Fruit fly (Drosophila melanogaster) whole organism, embryonic: ENCODE measurements around the gene CG6511.

Experiments
- Atf6 ChIP-seq: fragments of 200-800 bp; sonication (Bioruptor generic); IDR thresholded peaks from 2 replicates; pipeline ENCODE4 v1.3.6; 2022; ENCODE audit warnings: missing biosample characterization, missing genetic modification characterization
- CG1024 ChIP-seq: fragments of 200-800 bp; sonication (Bioruptor generic); IDR thresholded peaks from 2 replicates; pipeline ENCODE4 v1.3.6; 2022; ENCODE audit warnings: missing biosample characterization, missing genetic modification characterization
- CG10267 ChIP-seq: fragments of 200-800 bp; sonication (Bioruptor generic); optimal IDR thresholded peaks from 2 replicates; lab custom pipeline; 2018; ENCODE audit warnings: missing biosample characterization, mild to moderate bottlenecking, missing genetic modification characterization, moderate library complexity
- CG10274 ChIP-seq: fragments of 200-800 bp; sonication (Bioruptor generic); optimal IDR thresholded peaks from 3 replicates; lab custom pipeline; 2017; ENCODE audit warnings: missing biosample characterization, mild to moderate bottlenecking, missing genetic modification characterization
- CG10979 ChIP-seq: fragments of 200-800 bp; sonication (Bioruptor generic); optimal IDR thresholded peaks from 2 replicates; lab custom pipeline; 2018; ENCODE audit warnings: missing biosample characterization, mild to moderate bottlenecking, missing genetic modification characterization, moderate library complexity
- CG11093 ChIP-seq: fragments of 200-800 bp; sonication (Bioruptor generic); IDR thresholded peaks from 3 replicates; pipeline ENCODE4 v1.3.6; 2022; ENCODE audit warnings: missing biosample characterization, missing genetic modification characterization
- CG12391 ChIP-seq: fragments of 200-800 bp; sonication (Bioruptor generic); optimal IDR thresholded peaks from 3 replicates; lab custom pipeline; 2018; ENCODE audit warnings: missing biosample characterization, mild to moderate bottlenecking, missing genetic modification characterization, moderate library complexity
- CG15479 ChIP-seq: fragments of 200-800 bp; sonication (Bioruptor generic); optimal IDR thresholded peaks from 3 replicates; lab custom pipeline; 2019; ENCODE audit warnings: missing biosample characterization, mild to moderate bottlenecking, missing genetic modification characterization, moderate library complexity
- CG1603 ChIP-seq: fragments of 200-800 bp; sonication (Bioruptor generic); optimal IDR thresholded peaks from 2 replicates; lab custom pipeline; 2019; ENCODE audit warnings: missing biosample characterization, mild to moderate bottlenecking, missing genetic modification characterization, moderate library complexity
- CG17802 ChIP-seq: fragments of 200-800 bp; sonication (Bioruptor generic); optimal IDR thresholded peaks from 2 replicates; lab custom pipeline; 2018; ENCODE audit warnings: missing biosample characterization, mild to moderate bottlenecking, missing genetic modification characterization, moderate library complexity
- CG1792 ChIP-seq: fragments of 200-800 bp; sonication (Bioruptor generic); optimal IDR thresholded peaks from 2 replicates; lab custom pipeline; 2016; ENCODE audit warnings: missing biosample characterization, missing genetic modification characterization
- CG18476 ChIP-seq: fragments of 200-800 bp; sonication (Bioruptor generic); optimal IDR thresholded peaks from 2 replicates; lab custom pipeline; 2016; ENCODE audit warnings: missing biosample characterization, mild to moderate bottlenecking, missing genetic modification characterization
- CG30020 ChIP-seq: fragments of 200-800 bp; optimal IDR thresholded peaks from 2 replicates; lab custom pipeline; 2019; ENCODE audit warnings: missing biosample characterization, mild to moderate bottlenecking, missing genetic modification characterization, moderate library complexity
- CG30431 ChIP-seq: fragments of 200-800 bp; sonication (Bioruptor generic); optimal IDR thresholded peaks from 2 replicates; lab custom pipeline; 2017; ENCODE audit warnings: missing biosample characterization, missing genetic modification characterization
- CG34224 ChIP-seq: fragments of 200-800 bp; sonication (Bioruptor generic); IDR thresholded peaks from 3 replicates; pipeline ENCODE4 v1.3.6; 2022; ENCODE audit warnings: missing biosample characterization, missing genetic modification characterization; ENCODE audit not compliant: partially characterized antibody
- CG4282 ChIP-seq: fragments of 200-800 bp; sonication (Bioruptor generic); optimal IDR thresholded peaks from 2 replicates; lab custom pipeline; 2016; ENCODE audit warnings: missing biosample characterization, missing genetic modification characterization
- CG4360 ChIP-seq: fragments of 200-800 bp; sonication (Bioruptor generic); IDR thresholded peaks from 2 replicates; pipeline ENCODE4 v1.3.6; 2022; ENCODE audit warnings: missing biosample characterization, missing genetic modification characterization
- CG43689 ChIP-seq: fragments of 200-800 bp; sonication (Bioruptor generic); IDR thresholded peaks from 2 replicates; pipeline ENCODE4 v1.3.6; 2022; ENCODE audit warnings: missing biosample characterization, missing genetic modification characterization
- CG6272 ChIP-seq: fragments of 200-800 bp; sonication (Bioruptor generic); IDR thresholded peaks from 2 replicates; pipeline ENCODE4 v1.3.6; 2022; ENCODE audit warnings: missing biosample characterization, missing genetic modification characterization
- CG6683 ChIP-seq: fragments of 200-800 bp; sonication (Bioruptor generic); optimal IDR thresholded peaks from 2 replicates; lab custom pipeline; 2017; ENCODE audit warnings: missing biosample characterization, mild to moderate bottlenecking, missing genetic modification characterization, missing genetic modification reagents
- CG6765 ChIP-seq: fragments of 200-800 bp; sonication (Bioruptor generic); optimal IDR thresholded peaks from 3 replicates; lab custom pipeline; 2017; ENCODE audit warnings: missing biosample characterization, mild to moderate bottlenecking, missing genetic modification characterization
- CG7987 ChIP-seq: fragments of 200-800 bp; sonication (Bioruptor generic); optimal IDR thresholded peaks from 2 replicates; lab custom pipeline; 2018; ENCODE audit warnings: missing biosample characterization, mild to moderate bottlenecking, missing genetic modification characterization, moderate library complexity
- CG8281 ChIP-seq: fragments of 200-800 bp; sonication (Bioruptor generic); optimal IDR thresholded peaks from 2 replicates; lab custom pipeline; 2018; ENCODE audit warnings: missing biosample characterization, mild to moderate bottlenecking, missing genetic modification characterization, moderate library complexity
- CG8359 ChIP-seq: fragments of 200-800 bp; sonication (Bioruptor generic); optimal IDR thresholded peaks from 2 replicates; lab custom pipeline; 2017; ENCODE audit warnings: missing biosample characterization, mild to moderate bottlenecking, missing genetic modification characterization, borderline replicate concordance
- CG8478 ChIP-seq: fragments of >200 bp; optimal IDR thresholded peaks from 2 replicates; lab custom pipeline; 2018
- D ChIP-seq, 2 experiments: fragments of 200-800 bp in 1 of 2; fragments of >200 bp in 1 of 2; sonication (Bioruptor generic) in 1 of 2; optimal IDR thresholded peaks; 2 replicates in 1 of 2; 3 replicates in 1 of 2; lab custom pipeline; 2017; ENCODE audit warnings: mild to moderate bottlenecking in 1 of 2, missing biosample characterization in 1 of 2, missing genetic modification characterization in 1 of 2, missing genetic modification reagents in 1 of 2
- D19B ChIP-seq: fragments of 200-800 bp; sonication (Bioruptor generic); optimal IDR thresholded peaks from 2 replicates; lab custom pipeline; 2017; ENCODE audit warnings: missing biosample characterization, mild to moderate bottlenecking, missing genetic modification characterization
- Dbx ChIP-seq: fragments of 200-800 bp; sonication (Bioruptor generic); IDR thresholded peaks from 3 replicates; pipeline ENCODE4 v1.3.6; 2022; ENCODE audit warnings: missing biosample characterization, missing genetic modification characterization
- Doc2 ChIP-seq: fragments of 200-800 bp; sonication (Bioruptor generic); IDR thresholded peaks from 2 replicates; pipeline ENCODE4 v1.3.6; 2022; ENCODE audit warnings: missing biosample characterization, missing genetic modification characterization
- Hmx ChIP-seq: fragments of 200-800 bp; sonication (Bioruptor generic); optimal IDR thresholded peaks from 2 replicates; lab custom pipeline; 2016; ENCODE audit warnings: missing biosample characterization, missing genetic modification characterization
- Hr3 ChIP-seq: fragments of 200-800 bp; sonication (Bioruptor generic); optimal IDR thresholded peaks from 3 replicates; lab custom pipeline; 2016; ENCODE audit warnings: missing biosample characterization, missing genetic modification characterization
- NC2β ChIP-seq: fragments of 200-800 bp; sonication (Bioruptor generic); optimal IDR thresholded peaks from 2 replicates; lab custom pipeline; 2016; ENCODE audit warnings: missing biosample characterization, missing genetic modification characterization
- Nf-YB ChIP-seq: fragments of 200-800 bp; sonication (Bioruptor generic); optimal IDR thresholded peaks from 3 replicates; lab custom pipeline; 2019; ENCODE audit warnings: missing biosample characterization, mild to moderate bottlenecking, missing genetic modification characterization, moderate library complexity
- PHDP ChIP-seq: fragments of 200-800 bp; sonication (Bioruptor generic); optimal IDR thresholded peaks from 3 replicates; lab custom pipeline; 2018; ENCODE audit warnings: missing biosample characterization, mild to moderate bottlenecking, missing genetic modification characterization, moderate library complexity
- Sox100B ChIP-seq: fragments of 200-800 bp; sonication (Bioruptor generic); optimal IDR thresholded peaks from 3 replicates; lab custom pipeline; 2018; ENCODE audit warnings: missing biosample characterization, mild to moderate bottlenecking, missing genetic modification characterization
- Tbp ChIP-seq: fragments of >200 bp; optimal IDR thresholded peaks from 2 replicates; lab custom pipeline; 2018; ENCODE audit warnings: missing biosample characterization, missing genetic modification characterization
- ac ChIP-seq: fragments of 200-800 bp; sonication (Bioruptor generic); optimal IDR thresholded peaks from 3 replicates; lab custom pipeline; 2017; ENCODE audit warnings: missing biosample characterization, mild to moderate bottlenecking, missing genetic modification characterization
- bbx ChIP-seq: fragments of 200-800 bp; sonication (Bioruptor generic); IDR thresholded peaks from 2 replicates; pipeline ENCODE4 v1.3.6; 2022; ENCODE audit warnings: missing biosample characterization, missing genetic modification characterization; ENCODE audit not compliant: partially characterized antibody
- crol ChIP-seq: fragments of 200-800 bp; sonication (Bioruptor generic); IDR thresholded peaks from 2 replicates; pipeline ENCODE4 v1.3.6; 2022; ENCODE audit warnings: missing biosample characterization, missing genetic modification characterization
- exex ChIP-seq: fragments of 200-800 bp; sonication (Bioruptor generic); optimal IDR thresholded peaks from 4 replicates; lab custom pipeline; 2018; ENCODE audit warnings: missing biosample characterization, mild to moderate bottlenecking, missing genetic modification characterization, moderate library complexity
- inv ChIP-seq: fragments of 200-800 bp; sonication (Bioruptor generic); IDR thresholded peaks from 2 replicates; pipeline ENCODE4 v1.3.6; 2022; ENCODE audit warnings: missing biosample characterization, missing genetic modification characterization; ENCODE audit not compliant: partially characterized antibody
- klu ChIP-seq: fragments of 200-800 bp; sonication (Bioruptor generic); IDR thresholded peaks from 2 replicates; pipeline ENCODE4 v1.3.6; 2022; ENCODE audit warnings: missing biosample characterization, missing genetic modification characterization
- lilli ChIP-seq: fragments of 200-800 bp; sonication (Bioruptor generic); optimal IDR thresholded peaks from 3 replicates; lab custom pipeline; 2016; ENCODE audit warnings: missing biosample characterization, missing genetic modification characterization
- onecut ChIP-seq: fragments of 200-800 bp; sonication (Bioruptor generic); IDR thresholded peaks from 2 replicates; pipeline ENCODE4 v1.3.6; 2022; ENCODE audit warnings: missing biosample characterization, missing genetic modification characterization
- pfk ChIP-seq: fragments of 200-800 bp; sonication (Bioruptor generic); optimal IDR thresholded peaks from 2 replicates; lab custom pipeline; 2018; ENCODE audit warnings: missing biosample characterization, mild to moderate bottlenecking, missing genetic modification characterization, moderate library complexity
- pho ChIP-seq: fragments of 200-800 bp; sonication (Bioruptor generic); optimal IDR thresholded peaks from 2 replicates; lab custom pipeline; 2016; ENCODE audit warnings: missing biosample characterization, missing genetic modification characterization
- slp2 ChIP-seq: fragments of 200-800 bp; sonication (Bioruptor generic); optimal IDR thresholded peaks from 2 replicates; lab custom pipeline; 2016; ENCODE audit warnings: missing biosample characterization, missing genetic modification characterization
- sob ChIP-seq: fragments of 200-800 bp; sonication (Bioruptor generic); IDR thresholded peaks from 2 replicates; pipeline ENCODE4 v1.3.6; 2022; ENCODE audit warnings: missing biosample characterization, missing genetic modification characterization

The CG6511 gene

dm6 chr3L:8691891-8692874 lies 28.9 kb upstream of the CG6511 start (continued):
- TF ChIP-seq Sox100B (peak; percentile 67), NC2β (GFP tag; lab: Kevin White, UChicago) (no peak), CG43689 (GFP tag; lab: Robert Waterston, UW) (no peak), CG1792 (GFP tag; lab: Kevin White, UChicago) (no peak), onecut (0 out of 2 replicates have a peak, but pooled peaks have one; percentile 18), CG6272 (peak; percentile 44; the same call in 1 of the 2 replicates), CG6765 (GFP tag; lab: Kevin White, UChicago) (no peak), CG34224 (GFP tag; lab: Robert Waterston, UW) (no peak), CG8359 (no peak), Dbx (GFP tag; lab: Robert Waterston, UW) (no peak), CG4282 (GFP tag; lab: Kevin White, UChicago) (no peak), CG7987 (GFP tag; lab: Kevin White, UChicago) (peak; percentile 34), Doc2 (GFP tag; lab: Robert Waterston, UW) (no peak), CG17802 (tag; lab: Kevin White, UChicago) (no peak), CG1603 (no peak), inv (GFP tag; lab: Robert Waterston, UW) (no peak), slp2 (GFP tag; lab: Kevin White, UChicago) (no peak), klu (GFP tag; lab: Robert Waterston, UW) (peak; percentile 11; the same call in 1 of the 2 replicates), CG4360 (GFP tag; lab: Robert Waterston, UW) (no peak), Tbp (GFP tag; lab: Kevin White, UChicago) (no peak), CG10267 (tag; lab: Kevin White, UChicago) (peak; percentile 45), CG11093 (GFP tag; lab: Robert Waterston, UW) (peak; percentile 44; the same call in 1 of the 3 replicates), CG18476 (GFP tag; lab: Kevin White, UChicago) (no peak), CG30020 (peak; percentile 17), sob (GFP tag; lab: Robert Waterston, UW) (no peak), Hr3 (GFP tag; lab: Kevin White, UChicago) (peak; percentile 64), pho (no peak), CG6683 (GFP tag; lab: Kevin White, UChicago) (peak; percentile 6), CG1024 (GFP tag; lab: Robert Waterston, UW) (no peak), CG15479 (no peak), bbx (GFP tag; lab: Robert Waterston, UW) (peak; percentile 50; the same call in 1 of the 2 replicates), exex (tag; lab: Kevin White, UChicago) (peak; percentile 61), CG12391 (tag; lab: Kevin White, UChicago) (peak; percentile 66), CG10274 (GFP tag; lab: Kevin White, UChicago) (no peak), Nf-YB (GFP tag; lab: Kevin White, UChicago) (peak; percentile 30), PHDP (peak; percentile 65), CG30431 (GFP tag; lab: Kevin White, UChicago) (no peak), CG8478 (no peak), CG10979 (tag; lab: Kevin White, UChicago) (peak; percentile 60), Atf6 (no peak), Hmx (GFP tag; lab: Kevin White, UChicago) (no peak), D (optimal IDR thresholded peaks at IDR 0.05; lab: Kevin White, UChicago) (no peak), D (GFP tag; optimal IDR thresholded peaks at IDR 0.05; lab: Kevin White, UChicago) (peak; percentile 38), crol (GFP tag; lab: Robert Waterston, UW) (0 out of 2 replicates have a peak, but pooled peaks have one; percentile 9), pfk (GFP tag; lab: Kevin White, UChicago) (no peak), CG8281 (tag; lab: Kevin White, UChicago) (no peak), ac (no peak), D19B (peak; percentile 1), lilli (GFP tag; lab: Kevin White, UChicago) (no peak)
